Fruit fly (Drosophila melanogaster) S2 (cell line): ENCODE data around the gene aru.

Experiments used
- CG8478 ChIP-seq: fragments of >200 bp; optimal IDR thresholded peaks from 2 replicates; lab custom pipeline; 2018
- CTCF ChIP-seq, 2 experiments: fragments of >200 bp; optimal IDR thresholded peaks; 2 replicates each; lab custom pipeline; 2018

aru gene

dm6 chr2L:827516-828362 lies 40.4 kb downstream of the aru start:
- TF ChIP-seq CG8478 (lab: Kevin White, UChicago) = no peak
- no peak for TF ChIP-seq CTCF (optimal IDR thresholded peaks at IDR 0.05; lab: Kevin White, UChicago)

- TF ChIP-seq CTCF (optimal IDR thresholded peaks at IDR 0.05; lab: Kevin White, UChicago) = no peak
- TF ChIP-seq CG8478 (lab: Kevin White, UChicago) = no peak
These were observed 41.1 kb downstream of the aru start for dm6 chr2L:827049-827448.

- no peak for TF ChIP-seq CTCF (optimal IDR thresholded peaks at IDR 0.05; lab: Kevin White, UChicago)
- TF ChIP-seq CG8478 (lab: Kevin White, UChicago) = no peak
These were observed 41.8 kb downstream of the aru start for dm6 chr2L:826388-826787.

dm6 chr2L:825768-826263 lies 42.3 kb downstream of the aru start, which contains the start of the genes CG3862 and dock:
TSS of gene CG3862 (minus strand) at chr2L:825861.
TSS of gene dock (plus strand) at chr2L:825969.
- TF ChIP-seq CG8478 (lab: Kevin White, UChicago) (no peak), CTCF (optimal IDR thresholded peaks at IDR 0.05; lab: Kevin White, UChicago) (peak; percentile 59 to 65)

- TF ChIP-seq CTCF (optimal IDR thresholded peaks at IDR 0.05; lab: Kevin White, UChicago) = no peak
- no peak for TF ChIP-seq CG8478 (lab: Kevin White, UChicago)
These were observed 46.0 kb downstream of the aru start for dm6 chr2L:821986-822711.

- TF ChIP-seq CG8478 (lab: Kevin White, UChicago) (no peak), CTCF (optimal IDR thresholded peaks at IDR 0.05; lab: Kevin White, UChicago) (peak; percentile 36 to 56)
These were observed 46.7 kb downstream of the aru start, which contains the start of gene CG3662 for dm6 chr2L:821242-821985. TSS of gene CG3662 (plus strand) at chr2L:821289.

- peak in 1 of 2 experiments; percentile 35 for TF ChIP-seq CTCF (optimal IDR thresholded peaks at IDR 0.05; lab: Kevin White, UChicago)
- TF ChIP-seq CG8478 (lab: Kevin White, UChicago) = no peak
These were observed 48.7 kb downstream of the aru start, which contains the start of the genes PGAP2 and Clp for dm6 chr2L:819315-820032. TSS of gene PGAP2 (minus strand) at chr2L:819508. TSS of gene Clp (plus strand) at chr2L:819964.

dm6 chr2L:817850-818249 lies 50.3 kb downstream of the aru start, which contains the start of gene CG15880:
TSS of gene CG15880 (minus strand) at chr2L:817950.
- TF ChIP-seq CTCF (optimal IDR thresholded peaks at IDR 0.05; lab: Kevin White, UChicago) = no peak
- TF ChIP-seq CG8478 (lab: Kevin White, UChicago) = no peak

- TF ChIP-seq CG8478 (lab: Kevin White, UChicago) (no peak), CTCF (optimal IDR thresholded peaks at IDR 0.05; lab: Kevin White, UChicago) (no peak)
These were observed 52.3 kb downstream of the aru start, which contains the start of the genes Saf6 and Pex12 for dm6 chr2L:815785-816389. TSS of gene Saf6 (minus strand) at chr2L:815950. TSS of gene Pex12 (plus strand) at chr2L:815993.
